Fruit fly (Drosophila melanogaster): ENCODE measurements around the gene CG12684.
A peak's percentile ranks its signal among the peaks of the same experiment; 100 is the strongest.

The CG12684 gene

DNA sequence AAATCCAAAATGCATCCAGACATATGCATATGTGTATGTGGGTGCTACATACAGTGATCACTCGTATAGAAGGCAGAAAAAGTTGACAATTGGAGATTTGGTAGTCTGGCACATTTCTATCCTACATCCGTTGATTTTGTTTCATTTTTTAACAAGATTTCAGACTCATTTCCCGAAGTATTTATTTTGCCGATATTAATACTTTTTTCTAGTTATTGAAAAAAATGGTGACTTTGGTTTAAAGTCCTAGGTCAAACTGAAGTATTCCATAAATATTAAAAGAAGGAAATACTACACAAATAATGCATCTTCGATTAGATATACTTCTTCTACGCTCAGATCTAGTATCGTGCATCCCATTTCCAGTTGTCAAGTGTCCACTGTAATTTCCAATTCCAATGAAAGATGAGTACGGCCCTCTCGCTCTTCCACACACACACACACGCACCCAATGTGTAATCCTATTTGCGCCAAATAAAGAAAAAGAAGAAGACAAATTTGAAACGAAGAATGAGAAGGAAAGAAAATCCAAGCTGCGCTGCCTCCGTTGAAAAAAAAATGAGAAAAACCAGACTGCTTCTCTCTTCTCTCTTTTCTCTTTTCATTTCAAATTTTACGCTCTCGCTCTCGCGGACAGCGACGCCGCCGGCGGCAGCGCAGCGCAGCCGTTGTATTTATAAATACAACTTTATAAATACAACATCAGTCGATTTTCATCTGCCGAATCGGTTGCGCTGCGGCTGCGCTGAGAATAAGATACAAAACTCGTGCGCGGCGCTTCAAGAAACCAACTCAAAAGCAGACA lies 45.3 kb upstream of the CG12684 start, which contains the start of gene peb (continued):
- TF ChIP-seq Scr (GFP tag; IDR thresholded peaks at IDR 0.05; ENCODE audit: partially characterized antibody) (0 out of 2 replicates have a peak, but pooled peaks have one; percentile 22), NC2β (GFP tag; optimal IDR thresholded peaks at IDR 0.05) (peak; percentile 46), Myb (GFP tag; optimal IDR thresholded peaks at IDR 0.05) (no peak), wdn (GFP tag; IDR thresholded peaks at IDR 0.05) (no peak), tup (GFP tag; optimal IDR thresholded peaks at IDR 0.05) (no peak), CG1603 (tag; optimal IDR thresholded peaks at IDR 0.05) (peak; percentile 21), CG1602 (GFP tag; optimal IDR thresholded peaks at IDR 0.05) (peak; percentile 66), CG6254 (GFP tag; optimal IDR thresholded peaks at IDR 0.05) (peak; percentile 47), sens-2 (GFP tag; IDR thresholded peaks at IDR 0.05) (no peak), CG8388 (GFP tag; optimal IDR thresholded peaks at IDR 0.05) (peak; percentile 44), Nf-YB (GFP tag; optimal IDR thresholded peaks at IDR 0.05) (peak; percentile 95), CG6813 (GFP tag; optimal IDR thresholded peaks at IDR 0.05) (no peak), slp2 (GFP tag; optimal IDR thresholded peaks at IDR 0.05) (peak; percentile 13), CTCF (GFP tag; optimal IDR thresholded peaks at IDR 0.05) (no peak), TFAM (GFP tag; optimal IDR thresholded peaks at IDR 0.05) (no peak), Tbp (GFP tag; optimal IDR thresholded peaks at IDR 0.05) (no peak), twi (tag; optimal IDR thresholded peaks at IDR 0.05) (peak; percentile 50), inv (GFP tag; IDR thresholded peaks at IDR 0.05; ENCODE audit: partially characterized antibody) (no peak), luna (GFP tag; optimal IDR thresholded peaks at IDR 0.05) (no peak), CG10543 (GFP tag; optimal IDR thresholded peaks at IDR 0.05) (no peak), dan (GFP tag; IDR thresholded peaks at IDR 0.05) (0 out of 2 replicates have a peak, but pooled peaks have one; percentile 26), Fer2 (tag; optimal IDR thresholded peaks at IDR 0.05) (no peak), HmgD (GFP tag; optimal IDR thresholded peaks at IDR 0.05) (no peak), CG7745 (tag; optimal IDR thresholded peaks at IDR 0.05) (no peak), fru (optimal IDR thresholded peaks at IDR 0.05) (no peak), gcm2 (GFP tag; optimal IDR thresholded peaks at IDR 0.05) (no peak), Dfd (GFP tag; optimal IDR thresholded peaks at IDR 0.05) (no peak), Hr3 (GFP tag; optimal IDR thresholded peaks at IDR 0.05) (peak; percentile 38), Jarid2 (GFP tag; optimal IDR thresholded peaks at IDR 0.05) (peak; percentile 94), CG2875 (GFP tag; optimal IDR thresholded peaks at IDR 0.05) (peak; percentile 17), CG9932 (GFP tag; IDR thresholded peaks at IDR 0.05) (no peak), CG34422 (GFP tag; IDR thresholded peaks at IDR 0.05) (peak; percentile 30; the same call in 1 of the 3 replicates), slou (GFP tag; optimal IDR thresholded peaks at IDR 0.05) (no peak), Abd-B (GFP tag; optimal IDR thresholded peaks at IDR 0.05) (no peak), amos (GFP tag; IDR thresholded peaks at IDR 0.05; ENCODE audit: partially characterized antibody) (no peak), en (GFP tag; optimal IDR thresholded peaks at IDR 0.05) (peak; percentile 31), CG32532 (GFP tag; IDR thresholded peaks at IDR 0.05) (no peak), CG17802 (tag; optimal IDR thresholded peaks at IDR 0.05) (no peak), CG30020 (tag; optimal IDR thresholded peaks at IDR 0.05) (peak; percentile 16), ara (GFP tag; IDR thresholded peaks at IDR 0.05) (peak; percentile 28; the same call in 1 of the 2 replicates), CG7839 (tag; optimal IDR thresholded peaks at IDR 0.05) (peak; percentile 68), CG12219 (GFP tag; optimal IDR thresholded peaks at IDR 0.05) (no peak), Sox102F (GFP tag; optimal IDR thresholded peaks at IDR 0.05) (peak; percentile 27), shn (GFP tag; optimal IDR thresholded peaks at IDR 0.05) (no peak), CG9215 (GFP tag; IDR thresholded peaks at IDR 0.05) (0 out of 2 replicates have a peak, but pooled peaks have one; percentile 11), CG32772 (GFP tag; IDR thresholded peaks at IDR 0.05) (no peak), BEAF-32 (GFP tag; optimal IDR thresholded peaks at IDR 0.05) (no peak), CG4328 (GFP tag; optimal IDR thresholded peaks at IDR 0.05) (no peak), CG9437 (GFP tag; optimal IDR thresholded peaks at IDR 0.05) (peak; percentile 50), Rfx (GFP tag; IDR thresholded peaks at IDR 0.05) (peak; percentile 21; the same call in 1 of the 2 replicates)

Measured in whole organism, embryonic.